Fruit fly (Drosophila melanogaster): Measurements from ENCODE around the gene TTLL1B.
A peak's percentile ranks its signal among the peaks of the same experiment; 100 is the strongest.

Gene TTLL1B

DNA sequence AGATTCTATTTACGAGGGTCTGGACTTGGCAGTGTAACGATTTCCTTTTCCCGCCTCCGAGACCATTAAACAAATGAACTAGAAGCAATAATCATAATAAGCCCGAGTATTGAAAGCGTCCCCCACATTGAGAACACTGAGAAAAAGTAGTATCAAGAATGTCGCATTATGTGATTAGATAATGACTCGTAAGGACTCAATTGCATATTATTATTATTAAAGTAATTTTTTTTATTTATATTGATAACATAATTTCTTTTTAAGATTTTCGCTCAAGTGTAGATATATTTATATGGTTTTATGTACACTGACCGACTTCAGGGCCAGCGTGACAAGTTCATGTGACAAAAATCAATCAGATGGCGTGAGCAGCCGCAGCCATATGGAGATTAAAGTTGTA, 44.6 kb upstream of the TTLL1B start (continued):
- TF ChIP-seq CG10267 (tag; optimal IDR thresholded peaks at IDR 0.05) (peak; percentile 39), CG11696 (GFP tag; IDR thresholded peaks at IDR 0.05) (0 out of 2 replicates have a peak, but pooled peaks have one; percentile 36), Dll (GFP tag; IDR thresholded peaks at IDR 0.05; ENCODE audit: partially characterized antibody) (no peak), bowl (GFP tag; IDR thresholded peaks at IDR 0.05) (no peak), Gug (GFP tag; IDR thresholded peaks at IDR 0.05) (peak; percentile 11; the same call in 2 of the 4 replicates), CoRest (tag; optimal IDR thresholded peaks at IDR 0.05) (peak; percentile 53), CG12659 (GFP tag; optimal IDR thresholded peaks at IDR 0.05) (peak; percentile 27), CG3995 (GFP tag; optimal IDR thresholded peaks at IDR 0.05) (no peak), gsb (GFP tag; IDR thresholded peaks at IDR 0.05) (no peak), ems (GFP tag; optimal IDR thresholded peaks at IDR 0.05) (no peak), PHDP (tag; optimal IDR thresholded peaks at IDR 0.05) (peak; percentile 68), YL-1 (GFP tag; optimal IDR thresholded peaks at IDR 0.05) (no peak), Doc2 (GFP tag; IDR thresholded peaks at IDR 0.05) (no peak), HLHmδ (GFP tag; optimal IDR thresholded peaks at IDR 0.05) (no peak), CG11723 (GFP tag; optimal IDR thresholded peaks at IDR 0.05) (no peak), crol (GFP tag; IDR thresholded peaks at IDR 0.05) (no peak), Dad (GFP tag; optimal IDR thresholded peaks at IDR 0.05) (no peak), MESR4 (GFP tag; optimal IDR thresholded peaks at IDR 0.05) (no peak), HmgZ (tag; optimal IDR thresholded peaks at IDR 0.05) (no peak), esg (GFP tag; conservative IDR thresholded peaks at IDR 0.05) (peak; percentile 58), CG6175 (GFP tag; IDR thresholded peaks at IDR 0.05) (no peak), eve (GFP tag; optimal IDR thresholded peaks at IDR 0.05) (no peak), Atf-2 (GFP tag; optimal IDR thresholded peaks at IDR 0.05) (no peak), Sry-β (GFP tag; optimal IDR thresholded peaks at IDR 0.05) (no peak), tin (GFP tag; optimal IDR thresholded peaks at IDR 0.05) (peak; percentile 17), cg (GFP tag; optimal IDR thresholded peaks at IDR 0.05) (no peak), Xrp1 (GFP tag; IDR thresholded peaks at IDR 0.05) (peak; percentile 69), CG6791 (GFP tag; IDR thresholded peaks at IDR 0.05; ENCODE audit: partially characterized antibody) (no peak), dmrt11E (tag; optimal IDR thresholded peaks at IDR 0.05) (peak; percentile 32), Bgb (GFP tag; IDR thresholded peaks at IDR 0.05; ENCODE audit: partially characterized antibody) (no peak), Sox100B (GFP tag; optimal IDR thresholded peaks at IDR 0.05) (peak; percentile 29), CG31441 (GFP tag; IDR thresholded peaks at IDR 0.05) (peak; percentile 65; the same call in 1 of the 2 replicates), CG30431 (GFP tag; optimal IDR thresholded peaks at IDR 0.05) (no peak), az2 (GFP tag; optimal IDR thresholded peaks at IDR 0.05) (peak; percentile 29), Hmr (GFP tag; optimal IDR thresholded peaks at IDR 0.05) (peak; percentile 40), nerfin-1 (tag; optimal IDR thresholded peaks at IDR 0.05) (no peak), ERR (GFP tag; optimal IDR thresholded peaks at IDR 0.05) (no peak), Fer3 (tag; optimal IDR thresholded peaks at IDR 0.05) (peak; percentile 58), CG10654 (GFP tag; optimal IDR thresholded peaks at IDR 0.05) (peak; percentile 27), Ravus (GFP tag; IDR thresholded peaks at IDR 0.05) (peak; percentile 23), HLH3B (GFP tag; IDR thresholded peaks at IDR 0.05) (0 out of 2 replicates have a peak, but pooled peaks have one; percentile 30), CG1602 (GFP tag; optimal IDR thresholded peaks at IDR 0.05) (no peak), CG2116 (GFP tag; optimal IDR thresholded peaks at IDR 0.05) (no peak), fd3F (GFP tag; optimal IDR thresholded peaks at IDR 0.05) (peak; percentile 38), CG10274 (GFP tag; optimal IDR thresholded peaks at IDR 0.05) (no peak), CG17829 (tag; optimal IDR thresholded peaks at IDR 0.05) (peak; percentile 43), sd (tag; optimal IDR thresholded peaks at IDR 0.05) (peak; percentile 5), CG8359 (GFP tag; optimal IDR thresholded peaks at IDR 0.05; ENCODE audit: borderline replicate concordance) (no peak), gsb-n (tag; optimal IDR thresholded peaks at IDR 0.05) (peak; percentile 49), CG3726 (GFP tag; IDR thresholded peaks at IDR 0.05) (no peak), ab (GFP tag; optimal IDR thresholded peaks at IDR 0.05) (no peak)

Data from whole organism, embryonic.